Worm (Caenorhabditis elegans) whole organism, L4 larva: Measurements from ENCODE around the gene str-103.

Experiments used
- F44E2.7 ChIP-seq: fragments of 200-800 bp; sonication (Bioruptor generic); IDR thresholded peaks from 2 replicates; pipeline ENCODE4 v2.1.2; 2022; ENCODE audit warnings: missing genetic modification characterization, missing compliant biosample characterization
- Y48G9A.11 ChIP-seq: fragments of 200-800 bp; sonication (Bioruptor generic); IDR thresholded peaks from 2 replicates; pipeline ENCODE4 v1.3.6; 2022; ENCODE audit warnings: missing genetic modification reagents, missing genetic modification characterization, missing compliant biosample characterization
- Y75B8A.6 ChIP-seq: fragments of 200-800 bp; sonication (Bioruptor generic); IDR thresholded peaks from 2 replicates; pipeline ENCODE4 v1.3.6; 2022; ENCODE audit warnings: missing genetic modification reagents, missing genetic modification characterization, missing compliant biosample characterization
- ceh-82 ChIP-seq: sonication (generic microtip); optimal IDR thresholded peaks from 2 replicates; lab custom pipeline; 2017; ENCODE audit warnings: missing biosample characterization, missing genetic modification characterization
- daf-12 ChIP-seq: fragments of 150-350 bp; optimal IDR thresholded peaks from 2 replicates; lab custom pipeline; 2014; ENCODE audit warnings: missing biosample characterization, missing genetic modification reagents, missing genetic modification characterization
- lir-3 ChIP-seq: sonication (generic microtip); optimal IDR thresholded peaks from 2 replicates; lab custom pipeline; 2016; ENCODE audit warnings: mild to moderate bottlenecking, missing genetic modification characterization, missing compliant biosample characterization
- mdl-1 ChIP-seq, 2 experiments: fragments of 150-350 bp in 1 of 2; sonication (generic microtip) in 1 of 2; optimal IDR thresholded peaks; 2 replicates each; lab custom pipeline; 2014 to 2017; ENCODE audit warnings: missing biosample characterization in 2 of 2, missing genetic modification characterization in 2 of 2
- nhr-10 ChIP-seq: fragments of 150-350 bp; optimal IDR thresholded peaks from 2 replicates; lab custom pipeline; 2014; ENCODE audit warnings: missing biosample characterization, missing genetic modification characterization
- nhr-28 ChIP-seq: fragments of 150-350 bp; optimal IDR thresholded peaks from 2 replicates; lab custom pipeline; 2014; ENCODE audit warnings: missing biosample characterization, missing genetic modification characterization
- pqm-1 ChIP-seq: sonication (generic microtip); optimal IDR thresholded peaks from 2 replicates; lab custom pipeline; 2017; ENCODE audit warnings: missing biosample characterization, missing genetic modification characterization
- sdz-12 ChIP-seq: fragments of 200-800 bp; sonication (Bioruptor generic); optimal IDR thresholded peaks from 2 replicates; lab custom pipeline; 2018; ENCODE audit warnings: mild to moderate bottlenecking, missing genetic modification characterization, missing compliant biosample characterization

- no peak for TF ChIP-seq mdl-1 (tag; optimal IDR thresholded peaks at IDR 0.05; lab: Kevin White, UChicago)
- no peak for TF ChIP-seq daf-12 (tag; lab: Kevin White, UChicago)
- TF ChIP-seq lir-3 (tag; lab: Kevin White, UChicago) = no peak
- no peak for TF ChIP-seq Y75B8A.6 (GFP tag; lab: Robert Waterston, UW)
- TF ChIP-seq Y48G9A.11 (GFP tag; lab: Robert Waterston, UW) = no peak
- TF ChIP-seq F44E2.7 (GFP tag; lab: Robert Waterston, UW) = no peak
- no peak for TF ChIP-seq nhr-10 (tag; lab: Kevin White, UChicago)
- TF ChIP-seq ceh-82 = no peak
- TF ChIP-seq sdz-12 (GFP tag; lab: Kevin White, UChicago) = no peak
- no peak for TF ChIP-seq pqm-1 (tag; lab: Kevin White, UChicago)
- no peak for TF ChIP-seq nhr-28
Measured at ce11 chrV:16148805-16149204, 30.3 kb upstream of the str-103 start, which contains the start of gene F10A3.4.
